Fruit fly (Drosophila melanogaster) whole organism: ENCODE data around the gene kairos.

ENCODE experiments used
- CG8478 ChIP-seq: fragments of >200 bp; optimal IDR thresholded peaks from 2 replicates; lab custom pipeline; 2018; ENCODE audit warnings: inconsistent platforms
- EcR ChIP-seq, 2 experiments: fragments of >200 bp; optimal IDR thresholded peaks; 2 replicates each; lab custom pipeline; 2017; ENCODE audit warnings: missing biosample characterization in 2 of 2, missing genetic modification characterization in 2 of 2, missing genetic modification reagents in 2 of 2
- psq ChIP-seq: fragments of >200 bp; optimal IDR thresholded peaks from 2 replicates; lab custom pipeline; 2017

dm6 chrX:18275902-18276301 lies 80.1 kb downstream of the kairos start:
- no peak for TF ChIP-seq CG8478
- no peak for TF ChIP-seq psq (lab: Kevin White, UChicago)
- TF ChIP-seq EcR (GFP tag; optimal IDR thresholded peaks at IDR 0.05; lab: Kevin White, UChicago): no peak
